Fruit fly (Drosophila melanogaster): Measurements from ENCODE around the gene rdx.
A peak's percentile ranks its signal among the peaks of the same experiment; 100 is the strongest.

Gene rdx

dm6 chr3R:14012478-14013146, 19.2 kb downstream of the rdx start (continued):
- no peak for TF ChIP-seq Lpt (GFP tag; optimal IDR thresholded peaks at IDR 0.05)
- peak; percentile 12 for TF ChIP-seq YL-1 (GFP tag; optimal IDR thresholded peaks at IDR 0.05)
- peak; percentile 90 for TF ChIP-seq Asciz (GFP tag; optimal IDR thresholded peaks at IDR 0.05)
- no peak for TF ChIP-seq Dfd (GFP tag; optimal IDR thresholded peaks at IDR 0.05)
- peak; percentile 98 for TF ChIP-seq ara (GFP tag; IDR thresholded peaks at IDR 0.05)
- no peak for TF ChIP-seq bbx (GFP tag; IDR thresholded peaks at IDR 0.05; ENCODE audit: partially characterized antibody)
- TF ChIP-seq MBD-R2 (GFP tag; IDR thresholded peaks at IDR 0.05), result peak; percentile 84
- TF ChIP-seq dati (GFP tag; IDR thresholded peaks at IDR 0.05), result peak; percentile 93
- peak; percentile 57 for TF ChIP-seq Lhr (GFP tag; optimal IDR thresholded peaks at IDR 0.05)
- no peak for TF ChIP-seq Opbp (GFP tag; IDR thresholded peaks at IDR 0.05; ENCODE audit: partially characterized antibody)
- peak; percentile 88 for TF ChIP-seq ssp (GFP tag; IDR thresholded peaks at IDR 0.05)
- TF ChIP-seq CG18764 (GFP tag; optimal IDR thresholded peaks at IDR 0.05), result peak; percentile 94
- TF ChIP-seq lab (GFP tag; optimal IDR thresholded peaks at IDR 0.05), result peak; percentile 94
- peak; percentile 58 for TF ChIP-seq gcm (GFP tag; optimal IDR thresholded peaks at IDR 0.05)
- TF ChIP-seq CG4360 (GFP tag; IDR thresholded peaks at IDR 0.05), result peak; percentile 85
- peak; percentile 94 for TF ChIP-seq CG11504 (tag; optimal IDR thresholded peaks at IDR 0.05)
- TF ChIP-seq CrebB (tag; optimal IDR thresholded peaks at IDR 0.05), result peak; percentile 30
- TF ChIP-seq stc (GFP tag; IDR thresholded peaks at IDR 0.05), result peak; percentile 93
- TF ChIP-seq NC2β (GFP tag; optimal IDR thresholded peaks at IDR 0.05), result peak; percentile 95
- peak; percentile 87 for TF ChIP-seq cas (GFP tag; IDR thresholded peaks at IDR 0.05)
- peak; percentile 90 for TF ChIP-seq tap (tag; optimal IDR thresholded peaks at IDR 0.05)
- TF ChIP-seq CG14860 (GFP tag; IDR thresholded peaks at IDR 0.05; ENCODE audit: partially characterized antibody), result peak; percentile 70; the same call in 2 of the 3 replicates
- peak; percentile 98 for TF ChIP-seq sens (GFP tag)
- TF ChIP-seq CG18011 (GFP tag; optimal IDR thresholded peaks at IDR 0.05), result peak; percentile 52
- no peak for TF ChIP-seq bigmax (GFP tag; optimal IDR thresholded peaks at IDR 0.05)
- peak; percentile 84 for TF ChIP-seq fd64A (GFP tag; optimal IDR thresholded peaks at IDR 0.05)
- peak in 1 of 3 experiments; percentile 69 for TF ChIP-seq lola (GFP tag; optimal IDR thresholded peaks at IDR 0.05)
- peak; percentile 71 for TF ChIP-seq CG5180 (GFP tag; optimal IDR thresholded peaks at IDR 0.05)
- no peak for TF ChIP-seq CG10431 (GFP tag; optimal IDR thresholded peaks at IDR 0.05)
- peak; percentile 96 for TF ChIP-seq sisA (GFP tag; IDR thresholded peaks at IDR 0.05)
- TF ChIP-seq CG5953 (GFP tag; IDR thresholded peaks at IDR 0.05), result peak; percentile 86
- TF ChIP-seq CG7786 (GFP tag; optimal IDR thresholded peaks at IDR 0.05), result peak; percentile 67
- TF ChIP-seq Scr (GFP tag; IDR thresholded peaks at IDR 0.05; ENCODE audit: partially characterized antibody), result peak; percentile 41
- TF ChIP-seq Mes4 (GFP tag; optimal IDR thresholded peaks at IDR 0.05), result peak; percentile 71
- TF ChIP-seq CG33213 (GFP tag; optimal IDR thresholded peaks at IDR 0.05), result peak; percentile 94
- TF ChIP-seq ash1 (GFP tag; optimal IDR thresholded peaks at IDR 0.05), result no peak
- peak; percentile 91 for TF ChIP-seq Fer1 (GFP tag; optimal IDR thresholded peaks at IDR 0.05)
- no peak for TF ChIP-seq Sin3A (optimal IDR thresholded peaks at IDR 0.05)
- peak; percentile 79 for TF ChIP-seq CG16863 (GFP tag; optimal IDR thresholded peaks at IDR 0.05)
- peak; percentile 87 for TF ChIP-seq seq (GFP tag; IDR thresholded peaks at IDR 0.05)
- TF ChIP-seq CG32772 (GFP tag; IDR thresholded peaks at IDR 0.05), result peak; percentile 95
- TF ChIP-seq bcd (GFP tag; optimal IDR thresholded peaks at IDR 0.05), result peak; percentile 93
- TF ChIP-seq D19A (tag; optimal IDR thresholded peaks at IDR 0.05), result peak; percentile 89
- TF ChIP-seq ato (GFP tag; IDR thresholded peaks at IDR 0.05; ENCODE audit: partially characterized antibody), result peak; percentile 18; the same call in 1 of the 2 replicates
- TF ChIP-seq Camta (GFP tag; optimal IDR thresholded peaks at IDR 0.05), result peak; percentile 92
- TF ChIP-seq CG4424 (GFP tag; optimal IDR thresholded peaks at IDR 0.05), result peak; percentile 97
- no peak for TF ChIP-seq CG12299 (tag; optimal IDR thresholded peaks at IDR 0.05)
- TF ChIP-seq Tbp (GFP tag; optimal IDR thresholded peaks at IDR 0.05), result no peak
- peak; percentile 91 for TF ChIP-seq ap (GFP tag; IDR thresholded peaks at IDR 0.05)
- peak; percentile 94 for TF ChIP-seq CG3726 (GFP tag; IDR thresholded peaks at IDR 0.05)

Data from whole organism, embryonic.